Fruit fly (Drosophila melanogaster): Measurements from ENCODE around the gene CG33673.

- no peak for TF ChIP-seq CG6854 (GFP tag; optimal IDR thresholded peaks at IDR 0.05)
- no peak for TF ChIP-seq salr (GFP tag; optimal IDR thresholded peaks at IDR 0.05)
- no peak for TF ChIP-seq fkh (GFP tag; optimal IDR thresholded peaks at IDR 0.05)
- TF ChIP-seq CG8119 (GFP tag; IDR thresholded peaks at IDR 0.05): no peak
- no peak for TF ChIP-seq CG1621 (tag; optimal IDR thresholded peaks at IDR 0.05)
- TF ChIP-seq CG10631 (GFP tag; optimal IDR thresholded peaks at IDR 0.05): no peak
- TF ChIP-seq dac (GFP tag; optimal IDR thresholded peaks at IDR 0.05): no peak
- no peak for TF ChIP-seq OdsH (GFP tag; optimal IDR thresholded peaks at IDR 0.05)
- no peak for TF ChIP-seq Blimp-1 (GFP tag; optimal IDR thresholded peaks at IDR 0.05)
- TF ChIP-seq achi (GFP tag; optimal IDR thresholded peaks at IDR 0.05): no peak
Observed at dm6 chr2L:1992060-1992459, 45.5 kb upstream of the CG33673 start, which contains the start of gene Obp22a.

Data from whole organism, prepupa.